Worm (Caenorhabditis elegans) whole organism, mixed stage, embryonic: Measurements from ENCODE around the gene nhr-190.

Source experiments
- blmp-1 ChIP-seq: fragments of 150-350 bp; optimal IDR thresholded peaks from 2 replicates; lab custom pipeline; 2014; ENCODE audit warnings: missing biosample characterization, missing genetic modification characterization
- ceh-39 ChIP-seq: fragments of 150-350 bp; optimal IDR thresholded peaks from 2 replicates; lab custom pipeline; 2014; ENCODE audit warnings: missing biosample characterization, missing genetic modification characterization
- elt-1 ChIP-seq: sonication (generic microtip); optimal IDR thresholded peaks from 2 replicates; lab custom pipeline; 2017; ENCODE audit warnings: missing genetic modification characterization, mild to moderate bottlenecking, missing compliant biosample characterization, antibody characterized with exemption, moderate library complexity, borderline replicate concordance; ENCODE audit not compliant: insufficient read depth
- hlh-1 ChIP-seq: fragments of 150-350 bp; optimal IDR thresholded peaks from 2 replicates; lab custom pipeline; 2014; ENCODE audit warnings: missing biosample characterization, missing genetic modification reagents, missing genetic modification characterization
- lin-13 ChIP-seq: fragments of 150-350 bp; optimal IDR thresholded peaks from 2 replicates; lab custom pipeline; 2014; ENCODE audit warnings: missing biosample characterization, missing genetic modification characterization
- lin-32 ChIP-seq: fragments of 200-800 bp; sonication (Bioruptor generic); optimal IDR thresholded peaks from 2 replicates; lab custom pipeline; 2018; ENCODE audit warnings: mild to moderate bottlenecking, missing genetic modification characterization, missing compliant biosample characterization
- mep-1 ChIP-seq: fragments of 150-350 bp; optimal IDR thresholded peaks from 2 replicates; lab custom pipeline; 2017; ENCODE audit warnings: missing biosample characterization, missing genetic modification reagents, missing genetic modification characterization, inconsistent platforms
- nhr-237 ChIP-seq: fragments of 150-350 bp; optimal IDR thresholded peaks from 2 replicates; lab custom pipeline; 2014; ENCODE audit warnings: missing biosample characterization, missing genetic modification characterization
- nhr-76 ChIP-seq: sonication (generic microtip); optimal IDR thresholded peaks from 2 replicates; lab custom pipeline; 2017; ENCODE audit warnings: missing biosample characterization, missing genetic modification characterization
- snpc-4 ChIP-seq: fragments of 150-350 bp; optimal IDR thresholded peaks from 2 replicates; lab custom pipeline; 2014; ENCODE audit warnings: missing biosample characterization, missing genetic modification characterization
- unc-39 ChIP-seq: fragments of 150-350 bp; optimal IDR thresholded peaks from 2 replicates; lab custom pipeline; 2014; ENCODE audit warnings: missing biosample characterization, missing genetic modification characterization
- unc-62 ChIP-seq: fragments of 150-350 bp; optimal IDR thresholded peaks from 2 replicates; lab custom pipeline; 2014; ENCODE audit warnings: missing biosample characterization, missing genetic modification reagents, missing genetic modification characterization

- TF ChIP-seq nhr-237 (tag; lab: Kevin White, UChicago) (no peak), lin-32 (no peak), ceh-39 (tag; lab: Kevin White, UChicago) (no peak), blmp-1 (tag; lab: Kevin White, UChicago) (no peak), nhr-76 (tag; lab: Kevin White, UChicago) (no peak), hlh-1 (tag; lab: Kevin White, UChicago) (no peak), snpc-4 (tag; lab: Kevin White, UChicago) (no peak), unc-62 (GFP tag; lab: Kevin White, UChicago) (no peak), unc-39 (no peak), lin-13 (tag; lab: Kevin White, UChicago) (no peak), elt-1 (tag; lab: Kevin White, UChicago) (no peak), mep-1 (tag; lab: Kevin White, UChicago) (no peak)
These were observed 38.6 kb downstream of the nhr-190 start, which contains the start of gene srlf-37 for ce11 chrV:604105-604504.
